Worm (Caenorhabditis elegans) whole organism, young adult: Measurements from ENCODE around the gene nhr-182.

Experiments
- akir-1 ChIP-seq: fragments of 200-800 bp; sonication (Bioruptor generic); optimal IDR thresholded peaks from 2 replicates; lab custom pipeline; 2018; ENCODE audit warnings: mild to moderate bottlenecking, missing genetic modification characterization, moderate library complexity, missing compliant biosample characterization
- athp-1 ChIP-seq: sonication (generic microtip); optimal IDR thresholded peaks from 2 replicates; lab custom pipeline; 2017; ENCODE audit warnings: mild to moderate bottlenecking, missing genetic modification characterization, missing compliant biosample characterization
- attf-5 ChIP-seq: fragments of 200-800 bp; sonication (Bioruptor generic); optimal IDR thresholded peaks from 2 replicates; lab custom pipeline; 2018; ENCODE audit warnings: mild to moderate bottlenecking, missing genetic modification characterization, missing compliant biosample characterization
- ceh-91 ChIP-seq: fragments of 200-800 bp; sonication (Bioruptor generic); IDR thresholded peaks from 2 replicates; pipeline ENCODE4 v1.3.6; 2022; ENCODE audit warnings: missing genetic modification reagents, missing genetic modification characterization, missing compliant biosample characterization
- egl-44 ChIP-seq: fragments of 200-800 bp; sonication (Bioruptor generic); IDR thresholded peaks from 2 replicates; pipeline ENCODE4 v1.3.6; 2022; ENCODE audit warnings: missing genetic modification reagents, missing genetic modification characterization, missing compliant biosample characterization
- pha-4 ChIP-seq: fragments of 150-350 bp; sonication (generic microtip); optimal IDR thresholded peaks from 2 replicates; lab custom pipeline; 2014; ENCODE audit warnings: missing biosample characterization, missing genetic modification reagents, missing genetic modification characterization

DNA sequence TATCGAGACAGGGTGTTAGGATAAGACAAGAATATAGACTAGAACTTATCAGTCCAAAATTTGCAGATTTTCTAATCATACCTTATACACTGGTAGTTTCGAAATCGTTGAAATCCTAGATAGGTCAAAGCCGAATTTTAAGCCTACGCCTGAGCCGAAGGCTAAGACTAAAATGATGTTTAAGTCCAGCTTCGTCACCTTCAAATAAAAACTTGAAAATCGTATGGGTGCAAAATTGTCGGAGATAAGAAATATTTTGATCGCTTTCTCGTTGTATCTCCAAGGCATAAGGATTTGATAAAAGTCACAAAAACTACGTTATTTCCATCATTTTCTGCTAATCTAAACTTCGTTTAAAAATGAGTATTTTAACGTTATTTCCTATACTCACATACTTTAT, 933 bp upstream of the nhr-182 start, which contains the start of gene F41B5.12:
- TF ChIP-seq ceh-91 (GFP tag; lab: Robert Waterston, UW) = no peak
- TF ChIP-seq athp-1 (tag; lab: Kevin White, UChicago) = no peak
- no peak for TF ChIP-seq attf-5 (GFP tag; lab: Kevin White, UChicago)
- TF ChIP-seq akir-1 (GFP tag; lab: Kevin White, UChicago) = no peak
- no peak for TF ChIP-seq egl-44 (GFP tag; lab: Robert Waterston, UW)
- TF ChIP-seq pha-4 (tag; lab: Kevin White, UChicago) = no peak
